Worm (Caenorhabditis elegans) whole organism, mixed stage, embryonic: ENCODE measurements around the gene srh-181.

Source experiments
- lsy-2 ChIP-seq: fragments of 150-350 bp; optimal IDR thresholded peaks from 2 replicates; lab custom pipeline; 2014; ENCODE audit warnings: missing biosample characterization, missing genetic modification characterization
- nhr-76 ChIP-seq: sonication (generic microtip); optimal IDR thresholded peaks from 2 replicates; lab custom pipeline; 2017; ENCODE audit warnings: missing biosample characterization, missing genetic modification characterization
- pha-4 ChIP-seq: fragments of 150-350 bp; optimal IDR thresholded peaks from 2 replicates; lab custom pipeline; 2018; ENCODE audit warnings: missing biosample characterization, missing genetic modification reagents, missing genetic modification characterization
- unc-39 ChIP-seq: fragments of 150-350 bp; optimal IDR thresholded peaks from 2 replicates; lab custom pipeline; 2014; ENCODE audit warnings: missing biosample characterization, missing genetic modification characterization

- TF ChIP-seq unc-39 (tag; lab: Kevin White, UChicago): no peak
- no peak for TF ChIP-seq lsy-2 (tag; lab: Kevin White, UChicago)
- no peak for TF ChIP-seq nhr-76 (tag; lab: Kevin White, UChicago)
- TF ChIP-seq pha-4 (tag; lab: Kevin White, UChicago): no peak
Measured at ce11 chrV:18438081-18438480, 36.2 kb upstream of the srh-181 start, which contains the start of gene ZK262.8.
